Fruit fly (Drosophila melanogaster) whole organism, embryonic: ENCODE data around the gene Tango1.

Experiments used
- Bgb ChIP-seq: fragments of 200-800 bp; sonication (Bioruptor generic); IDR thresholded peaks from 2 replicates; pipeline ENCODE4 v1.3.6; 2022; ENCODE audit warnings: missing biosample characterization, missing genetic modification characterization; ENCODE audit not compliant: partially characterized antibody
- C15 ChIP-seq: fragments of 200-800 bp; sonication (Bioruptor generic); IDR thresholded peaks from 3 replicates; pipeline ENCODE4 v1.3.6; 2022; ENCODE audit warnings: missing biosample characterization, missing genetic modification characterization
- CG10959 ChIP-seq: fragments of 200-800 bp; sonication (Bioruptor generic); IDR thresholded peaks from 2 replicates; pipeline ENCODE4 v1.3.6; 2022; ENCODE audit warnings: missing biosample characterization, missing genetic modification characterization
- CG11085 ChIP-seq: fragments of 200-800 bp; sonication (Bioruptor generic); IDR thresholded peaks from 2 replicates; pipeline ENCODE4 v1.3.6; 2022; ENCODE audit warnings: missing biosample characterization, missing genetic modification characterization
- CG11456 ChIP-seq: fragments of 200-800 bp; sonication (Bioruptor generic); IDR thresholded peaks from 3 replicates; pipeline ENCODE4 v1.3.6; 2022; ENCODE audit warnings: missing biosample characterization, missing genetic modification characterization
- CG12299 ChIP-seq: fragments of 200-800 bp; sonication (Bioruptor generic); optimal IDR thresholded peaks from 2 replicates; lab custom pipeline; 2018; ENCODE audit warnings: missing biosample characterization, mild to moderate bottlenecking, missing genetic modification characterization
- CG1233 ChIP-seq: fragments of 200-800 bp; sonication (Bioruptor generic); optimal IDR thresholded peaks from 4 replicates; lab custom pipeline; 2018; ENCODE audit warnings: missing biosample characterization, mild to moderate bottlenecking, missing genetic modification characterization
- CG12391 ChIP-seq: fragments of 200-800 bp; sonication (Bioruptor generic); optimal IDR thresholded peaks from 3 replicates; lab custom pipeline; 2018; ENCODE audit warnings: missing biosample characterization, mild to moderate bottlenecking, missing genetic modification characterization, moderate library complexity
- CG14050 ChIP-seq: fragments of 200-800 bp; sonication (Bioruptor generic); IDR thresholded peaks from 3 replicates; pipeline ENCODE4 v1.3.6; 2022; ENCODE audit warnings: missing biosample characterization, missing genetic modification characterization
- CG14965 ChIP-seq: fragments of 200-800 bp; sonication (Bioruptor generic); optimal IDR thresholded peaks from 2 replicates; lab custom pipeline; 2016; ENCODE audit warnings: missing biosample characterization, missing genetic modification characterization, borderline replicate concordance
- CG1529 ChIP-seq: fragments of 200-800 bp; sonication (Bioruptor generic); optimal IDR thresholded peaks from 3 replicates; lab custom pipeline; 2018; ENCODE audit warnings: missing biosample characterization, missing genetic modification characterization
- CG16813 ChIP-seq: fragments of 200-800 bp; sonication (Bioruptor generic); IDR thresholded peaks from 3 replicates; pipeline ENCODE4 v1.3.6; 2022; ENCODE audit warnings: missing biosample characterization, missing genetic modification characterization; ENCODE audit not compliant: partially characterized antibody
- CG17802 ChIP-seq: fragments of 200-800 bp; sonication (Bioruptor generic); optimal IDR thresholded peaks from 2 replicates; lab custom pipeline; 2018; ENCODE audit warnings: missing biosample characterization, mild to moderate bottlenecking, missing genetic modification characterization, moderate library complexity
- CG2202 ChIP-seq: fragments of 200-800 bp; sonication (Bioruptor generic); optimal IDR thresholded peaks from 2 replicates; lab custom pipeline; 2018; ENCODE audit warnings: missing biosample characterization, mild to moderate bottlenecking, missing genetic modification characterization
- CG30431 ChIP-seq: fragments of 200-800 bp; sonication (Bioruptor generic); optimal IDR thresholded peaks from 2 replicates; lab custom pipeline; 2017; ENCODE audit warnings: missing biosample characterization, missing genetic modification characterization
- CG32532 ChIP-seq: fragments of 200-800 bp; sonication (Bioruptor generic); IDR thresholded peaks from 2 replicates; pipeline ENCODE4 v1.3.6; 2022; ENCODE audit warnings: missing biosample characterization, missing genetic modification characterization
- CG42726 ChIP-seq: fragments of 200-800 bp; sonication (Bioruptor generic); IDR thresholded peaks from 2 replicates; pipeline ENCODE4 v1.3.6; 2022; ENCODE audit warnings: missing biosample characterization, missing genetic modification characterization; ENCODE audit not compliant: partially characterized antibody
- CG5953 ChIP-seq: fragments of 200-800 bp; sonication (Bioruptor generic); IDR thresholded peaks from 2 replicates; pipeline ENCODE4 v1.3.6; 2022; ENCODE audit warnings: missing biosample characterization, missing genetic modification characterization
- CG7745 ChIP-seq: fragments of 200-800 bp; sonication (Bioruptor generic); optimal IDR thresholded peaks from 2 replicates; lab custom pipeline; 2018; ENCODE audit warnings: missing biosample characterization, mild to moderate bottlenecking, missing genetic modification characterization, moderate library complexity
- CoRest ChIP-seq: fragments of 200-800 bp; sonication (Bioruptor generic); optimal IDR thresholded peaks from 3 replicates; lab custom pipeline; 2018; ENCODE audit warnings: missing biosample characterization, mild to moderate bottlenecking, missing genetic modification characterization, moderate library complexity
- Doc3 ChIP-seq: fragments of 200-800 bp; sonication (Bioruptor generic); IDR thresholded peaks from 3 replicates; pipeline ENCODE4 v1.3.6; 2022; ENCODE audit warnings: missing biosample characterization, missing genetic modification characterization; ENCODE audit not compliant: partially characterized antibody
- H2.0 ChIP-seq: fragments of 200-800 bp; sonication (Bioruptor generic); IDR thresholded peaks from 2 replicates; pipeline ENCODE4 v1.3.6; 2022; ENCODE audit warnings: missing biosample characterization, missing genetic modification characterization
- HmgD ChIP-seq: fragments of 200-800 bp; sonication (Bioruptor generic); optimal IDR thresholded peaks from 3 replicates; lab custom pipeline; 2016; ENCODE audit warnings: missing biosample characterization, missing genetic modification characterization
- HmgZ ChIP-seq: fragments of 200-800 bp; sonication (Bioruptor generic); optimal IDR thresholded peaks from 2 replicates; lab custom pipeline; 2018; ENCODE audit warnings: missing biosample characterization, mild to moderate bottlenecking, missing genetic modification characterization
- Mad ChIP-seq: fragments of 200-800 bp; sonication (Bioruptor generic); optimal IDR thresholded peaks from 2 replicates; lab custom pipeline; 2016; ENCODE audit warnings: missing biosample characterization, missing genetic modification characterization
- NfI ChIP-seq: fragments of 200-800 bp; sonication (Bioruptor generic); optimal IDR thresholded peaks from 3 replicates; lab custom pipeline; 2018; ENCODE audit warnings: missing biosample characterization, mild to moderate bottlenecking, missing genetic modification characterization, moderate library complexity
- Ptx1 ChIP-seq: fragments of 200-800 bp; sonication (Bioruptor generic); IDR thresholded peaks from 2 replicates; pipeline ENCODE4 v1.3.6; 2022; ENCODE audit warnings: missing biosample characterization, missing genetic modification characterization
- Scr ChIP-seq: fragments of 200-800 bp; sonication (Bioruptor generic); IDR thresholded peaks from 2 replicates; pipeline ENCODE4 v1.3.6; 2022; ENCODE audit warnings: missing biosample characterization, missing genetic modification characterization; ENCODE audit not compliant: partially characterized antibody
- Sry-δ ChIP-seq: fragments of 200-800 bp; sonication (Bioruptor generic); optimal IDR thresholded peaks from 2 replicates; lab custom pipeline; 2016; ENCODE audit warnings: missing biosample characterization, missing genetic modification characterization
- Ssrp ChIP-seq: fragments of 200-800 bp; sonication (Bioruptor generic); optimal IDR thresholded peaks from 2 replicates; lab custom pipeline; 2018; ENCODE audit warnings: missing biosample characterization, mild to moderate bottlenecking, missing genetic modification characterization, moderate library complexity
- Vsx1 ChIP-seq: fragments of 200-800 bp; sonication (Bioruptor generic); optimal IDR thresholded peaks from 2 replicates; lab custom pipeline; 2017; ENCODE audit warnings: missing biosample characterization, mild to moderate bottlenecking, missing genetic modification characterization, missing genetic modification reagents
- Xbp1 ChIP-seq: fragments of 200-800 bp; sonication (Bioruptor generic); optimal IDR thresholded peaks from 3 replicates; lab custom pipeline; 2016; ENCODE audit warnings: missing biosample characterization, mild to moderate bottlenecking, missing genetic modification characterization
- ap ChIP-seq: fragments of 200-800 bp; sonication (Bioruptor generic); IDR thresholded peaks from 2 replicates; pipeline ENCODE4 v1.3.6; 2022; ENCODE audit warnings: missing biosample characterization, missing genetic modification characterization
- ash1 ChIP-seq: fragments of 200-800 bp; sonication (Bioruptor generic); optimal IDR thresholded peaks from 2 replicates; lab custom pipeline; 2018; ENCODE audit warnings: missing biosample characterization, mild to moderate bottlenecking, missing genetic modification characterization
- ato ChIP-seq: fragments of 200-800 bp; sonication (Bioruptor generic); IDR thresholded peaks from 2 replicates; pipeline ENCODE4 v1.3.6; 2022; ENCODE audit warnings: missing biosample characterization, missing genetic modification characterization; ENCODE audit not compliant: partially characterized antibody
- az2 ChIP-seq: fragments of 200-800 bp; sonication (Bioruptor generic); optimal IDR thresholded peaks from 3 replicates; lab custom pipeline; 2016; ENCODE audit warnings: missing biosample characterization, missing genetic modification characterization
- bab2 ChIP-seq: fragments of 200-800 bp; sonication (Bioruptor generic); optimal IDR thresholded peaks from 2 replicates; lab custom pipeline; 2016; ENCODE audit warnings: missing biosample characterization, missing genetic modification characterization
- cato ChIP-seq: fragments of 200-800 bp; sonication (Bioruptor generic); optimal IDR thresholded peaks from 2 replicates; lab custom pipeline; 2016; ENCODE audit warnings: missing biosample characterization, missing genetic modification characterization, borderline replicate concordance
- esg ChIP-seq: fragments of 200-800 bp; sonication (Bioruptor generic); conservative IDR thresholded peaks from 2 replicates; pipeline ENCODE4 v1.3.6; 2022; ENCODE audit warnings: missing biosample characterization, missing genetic modification characterization
- jing ChIP-seq: fragments of 200-800 bp; sonication (Bioruptor generic); optimal IDR thresholded peaks from 2 replicates; lab custom pipeline; 2018; ENCODE audit warnings: missing biosample characterization, mild to moderate bottlenecking, missing genetic modification characterization
- kay ChIP-seq: fragments of 200-800 bp; sonication (Bioruptor generic); optimal IDR thresholded peaks from 2 replicates; lab custom pipeline; 2016; ENCODE audit warnings: missing biosample characterization, missing genetic modification characterization
- nom ChIP-seq: fragments of 200-800 bp; sonication (Bioruptor generic); optimal IDR thresholded peaks from 2 replicates; lab custom pipeline; 2017; ENCODE audit warnings: missing biosample characterization, missing genetic modification characterization, mild to moderate bottlenecking, moderate library complexity, missing genetic modification reagents
- org-1 ChIP-seq: fragments of 200-800 bp; sonication (Bioruptor generic); optimal IDR thresholded peaks from 2 replicates; lab custom pipeline; 2017; ENCODE audit warnings: missing biosample characterization, missing genetic modification characterization
- pnt ChIP-seq: fragments of 200-800 bp; sonication (Bioruptor generic); optimal IDR thresholded peaks from 3 replicates; lab custom pipeline; 2016; ENCODE audit warnings: missing biosample characterization, missing genetic modification characterization
- sisA ChIP-seq: fragments of 200-800 bp; sonication (Bioruptor generic); IDR thresholded peaks from 2 replicates; pipeline ENCODE4 v1.3.6; 2022; ENCODE audit warnings: missing biosample characterization, missing genetic modification characterization
- so ChIP-seq: fragments of 200-800 bp; sonication (Bioruptor generic); IDR thresholded peaks from 3 replicates; pipeline ENCODE4 v1.3.6; 2022; ENCODE audit warnings: missing biosample characterization, missing genetic modification characterization
- tap ChIP-seq: fragments of 200-800 bp; optimal IDR thresholded peaks from 3 replicates; lab custom pipeline; 2019; ENCODE audit warnings: missing biosample characterization, mild to moderate bottlenecking, missing genetic modification characterization, moderate library complexity
- toy ChIP-seq: fragments of 200-800 bp; sonication (Bioruptor generic); IDR thresholded peaks from 2 replicates; pipeline ENCODE4 v1.3.6; 2022; ENCODE audit warnings: missing biosample characterization, missing genetic modification characterization
- tup ChIP-seq: fragments of 200-800 bp; sonication (Bioruptor generic); optimal IDR thresholded peaks from 2 replicates; lab custom pipeline; 2016; ENCODE audit warnings: missing biosample characterization, mild to moderate bottlenecking, missing genetic modification characterization, moderate library complexity

Gene Tango1

DNA sequence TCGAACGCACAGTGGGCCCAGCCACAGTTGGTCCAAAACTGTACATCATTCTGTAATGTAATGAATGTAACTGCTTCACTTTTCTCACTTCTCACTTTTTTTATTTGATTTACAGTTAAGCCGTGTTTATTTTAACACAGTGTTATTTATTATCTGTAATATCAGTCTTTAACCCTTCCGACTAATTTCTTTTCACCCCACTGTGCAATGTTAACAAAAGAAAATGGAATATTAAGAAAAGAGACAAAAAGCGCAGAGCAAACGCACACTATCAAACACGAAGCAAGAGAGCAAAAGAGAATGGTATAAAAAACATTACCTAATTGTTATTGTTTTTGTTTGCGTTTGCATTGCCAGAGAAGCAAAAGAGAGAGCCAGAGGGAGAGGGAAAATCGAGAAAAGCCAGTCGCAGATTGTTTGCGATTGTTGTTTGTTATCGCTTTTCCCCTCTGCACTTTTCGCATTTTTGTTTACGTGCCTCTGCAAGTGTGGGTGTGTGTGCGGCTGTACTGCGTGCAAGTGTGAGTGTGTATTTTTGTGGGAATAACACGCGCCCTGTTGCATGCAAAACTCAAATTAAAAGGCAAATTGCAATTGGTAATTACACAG is 2.0 kb upstream of the Tango1 start (continued):
- TF ChIP-seq CG1529 (GFP tag; lab: Kevin White, UChicago): peak; percentile 99
- TF ChIP-seq CG14050 (GFP tag; lab: Robert Waterston, UW): peak; percentile 97
- TF ChIP-seq pnt: peak; percentile 97
- peak; percentile 99 for TF ChIP-seq az2
- peak; percentile 97 for TF ChIP-seq CG32532 (GFP tag; lab: Robert Waterston, UW)
- TF ChIP-seq Vsx1 (GFP tag; lab: Kevin White, UChicago): peak; percentile 97
- peak; percentile 88 for TF ChIP-seq toy (GFP tag; lab: Robert Waterston, UW)
- peak; percentile 96 for TF ChIP-seq CG10959
- peak; percentile 95 for TF ChIP-seq C15 (GFP tag; lab: Robert Waterston, UW)
- peak; percentile 46; the same call in 1 of the 2 replicates for TF ChIP-seq Scr (GFP tag; lab: Robert Waterston, UW)
- TF ChIP-seq Mad (GFP tag; lab: Kevin White, UChicago): peak; percentile 98
- peak; percentile 96 for TF ChIP-seq kay (GFP tag; lab: Kevin White, UChicago)
- TF ChIP-seq HmgD: peak; percentile 96
- peak; percentile 97 for TF ChIP-seq ap
- TF ChIP-seq CG14965 (GFP tag; lab: Kevin White, UChicago): peak; percentile 85
- peak; percentile 47; the same call in 1 of the 3 replicates for TF ChIP-seq CG16813 (GFP tag; lab: Robert Waterston, UW)
- peak; percentile 98 for TF ChIP-seq cato (GFP tag; lab: Kevin White, UChicago)
- no peak for TF ChIP-seq Doc3 (GFP tag; lab: Robert Waterston, UW)
- TF ChIP-seq ato (GFP tag; lab: Robert Waterston, UW): 0 out of 2 replicates have a peak, but pooled peaks have one; percentile 26
- TF ChIP-seq CG7745: peak; percentile 87
- peak; percentile 97 for TF ChIP-seq CG12299 (tag; lab: Kevin White, UChicago)
- TF ChIP-seq CG42726 (GFP tag; lab: Robert Waterston, UW): no peak
- TF ChIP-seq esg: peak; percentile 96
- peak; percentile 98 for TF ChIP-seq jing (GFP tag; lab: Kevin White, UChicago)
- peak; percentile 99 for TF ChIP-seq Ssrp (tag; lab: Kevin White, UChicago)
- TF ChIP-seq sisA (GFP tag; lab: Robert Waterston, UW): peak; percentile 97
- peak; percentile 99 for TF ChIP-seq CG12391 (tag; lab: Kevin White, UChicago)
- TF ChIP-seq org-1 (GFP tag; lab: Kevin White, UChicago): peak; percentile 98
- peak; percentile 98 for TF ChIP-seq CG2202 (tag; lab: Kevin White, UChicago)
- peak; percentile 98 for TF ChIP-seq CG30431 (GFP tag; lab: Kevin White, UChicago)
- TF ChIP-seq CG11456 (GFP tag; lab: Robert Waterston, UW): peak; percentile 96
- peak; percentile 97 for TF ChIP-seq H2.0 (GFP tag; lab: Robert Waterston, UW)
- peak; percentile 99 for TF ChIP-seq Xbp1 (GFP tag; lab: Kevin White, UChicago)
- TF ChIP-seq CG17802 (tag; lab: Kevin White, UChicago): peak; percentile 88
- TF ChIP-seq CG11085: peak; percentile 94
- TF ChIP-seq ash1 (GFP tag; lab: Kevin White, UChicago): peak; percentile 79
- peak; percentile 97 for TF ChIP-seq so (GFP tag; lab: Robert Waterston, UW)
- TF ChIP-seq NfI (GFP tag; lab: Kevin White, UChicago): peak; percentile 98
- peak; percentile 98 for TF ChIP-seq Ptx1
- peak; percentile 84 for TF ChIP-seq nom (GFP tag; lab: Kevin White, UChicago)
- TF ChIP-seq tap (tag; lab: Kevin White, UChicago): peak; percentile 99
- peak; percentile 99 for TF ChIP-seq HmgZ (tag; lab: Kevin White, UChicago)
- peak; percentile 98 for TF ChIP-seq CG1233 (GFP tag; lab: Kevin White, UChicago)
- TF ChIP-seq CoRest (tag; lab: Kevin White, UChicago): peak; percentile 98
- peak; percentile 70 for TF ChIP-seq Sry-δ (GFP tag; lab: Kevin White, UChicago)
- TF ChIP-seq CG5953: peak; percentile 98
- TF ChIP-seq bab2 (GFP tag; lab: Kevin White, UChicago): peak; percentile 99
- peak; percentile 52; the same call in 1 of the 2 replicates for TF ChIP-seq Bgb (GFP tag; lab: Robert Waterston, UW)
- TF ChIP-seq tup (GFP tag; lab: Kevin White, UChicago): peak; percentile 97
